Worm (Caenorhabditis elegans) whole organism, young adult: ENCODE results near the gene K02C4.5.
A peak's percentile ranks its signal among the peaks of the same experiment; 100 is the strongest.

Source experiments
- B0261.1 ChIP-seq: sonication (generic microtip); optimal IDR thresholded peaks from 2 replicates; lab custom pipeline; 2016; ENCODE audit warnings: mild to moderate bottlenecking, missing genetic modification characterization, moderate library complexity, missing compliant biosample characterization
- B0336.3 ChIP-seq: fragments of 200-800 bp; sonication (Bioruptor generic); IDR thresholded peaks from 2 replicates; pipeline ENCODE4 v1.3.6; 2022; ENCODE audit warnings: missing genetic modification characterization, missing compliant biosample characterization
- D2030.7 ChIP-seq: fragments of 200-800 bp; sonication (Bioruptor generic); IDR thresholded peaks from 2 replicates; pipeline ENCODE4 v1.3.6; 2022; ENCODE audit warnings: missing genetic modification reagents, missing genetic modification characterization, missing compliant biosample characterization
- F22D6.2 ChIP-seq: sonication (generic microtip); optimal IDR thresholded peaks from 2 replicates; lab custom pipeline; 2016; ENCODE audit warnings: mild to moderate bottlenecking, missing genetic modification characterization, missing compliant biosample characterization
- F33H1.4 ChIP-seq: fragments of 200-800 bp; sonication (Bioruptor generic); IDR thresholded peaks from 2 replicates; pipeline ENCODE4 v1.3.6; 2022; ENCODE audit warnings: missing genetic modification reagents, missing genetic modification characterization, missing compliant biosample characterization
- F37B4.10 ChIP-seq: fragments of 200-800 bp; sonication (Bioruptor generic); IDR thresholded peaks from 2 replicates; pipeline ENCODE4 v1.3.6; 2022; ENCODE audit warnings: missing genetic modification characterization, missing compliant biosample characterization
- F52B5.7 ChIP-seq: sonication (generic microtip); optimal IDR thresholded peaks from 2 replicates; lab custom pipeline; 2016; ENCODE audit warnings: mild to moderate bottlenecking, missing genetic modification characterization, missing compliant biosample characterization
- F57C9.4 ChIP-seq: sonication (generic microtip); optimal IDR thresholded peaks from 2 replicates; lab custom pipeline; 2017; ENCODE audit warnings: mild to moderate bottlenecking, missing genetic modification characterization, missing compliant biosample characterization
- K12H6.12 ChIP-seq: fragments of 200-800 bp; sonication (Bioruptor generic); optimal IDR thresholded peaks from 2 replicates; lab custom pipeline; 2018; ENCODE audit warnings: mild to moderate bottlenecking, missing genetic modification characterization, missing compliant biosample characterization
- Y53F4B.3 ChIP-seq: fragments of 200-800 bp; sonication (Bioruptor generic); IDR thresholded peaks from 2 replicates; pipeline ENCODE4 v1.3.6; 2022; ENCODE audit warnings: missing genetic modification reagents, missing genetic modification characterization, missing compliant biosample characterization
- Y56A3A.18 ChIP-seq: fragments of 200-800 bp; sonication (Bioruptor generic); IDR thresholded peaks from 2 replicates; pipeline ENCODE4 v1.3.6; 2022; ENCODE audit warnings: missing genetic modification reagents, missing genetic modification characterization, missing compliant biosample characterization
- ZK185.1 ChIP-seq: sonication (generic microtip); optimal IDR thresholded peaks from 2 replicates; lab custom pipeline; 2016; ENCODE audit warnings: mild to moderate bottlenecking, missing genetic modification characterization, missing compliant biosample characterization; ENCODE audit not compliant: poor library complexity, severe bottlenecking
- ccch-3 ChIP-seq: fragments of 200-800 bp; sonication (Bioruptor generic); optimal IDR thresholded peaks from 2 replicates; lab custom pipeline; 2018; ENCODE audit warnings: mild to moderate bottlenecking, missing genetic modification characterization, missing compliant biosample characterization
- cebp-1 ChIP-seq, 2 experiments: fragments of 200-800 bp in 1 of 2; sonication (Bioruptor generic) in 1 of 2; sonication (generic microtip) in 1 of 2; IDR thresholded peaks in 1 of 2; optimal IDR thresholded peaks in 1 of 2; 2 replicates each; pipeline versions ENCODE4 v1.3.6 to Lab custom; 2017 to 2022; ENCODE audit warnings: missing compliant biosample characterization in 2 of 2, missing genetic modification characterization in 2 of 2, mild to moderate bottlenecking in 1 of 2, missing genetic modification reagents in 1 of 2, moderate library complexity in 1 of 2
- cebp-2 ChIP-seq: fragments of 200-800 bp; sonication (Bioruptor generic); IDR thresholded peaks from 2 replicates; pipeline ENCODE4 v1.3.6; 2022; ENCODE audit warnings: missing genetic modification characterization, missing compliant biosample characterization
- ceh-27 ChIP-seq: fragments of 200-800 bp; sonication (Bioruptor generic); optimal IDR thresholded peaks from 2 replicates; lab custom pipeline; 2018; ENCODE audit warnings: mild to moderate bottlenecking, missing genetic modification characterization, moderate library complexity, missing compliant biosample characterization
- ceh-40 ChIP-seq: fragments of 200-800 bp; sonication (Bioruptor generic); IDR thresholded peaks from 2 replicates; pipeline ENCODE4 v1.3.6; 2022; ENCODE audit warnings: missing genetic modification characterization, missing compliant biosample characterization
- ceh-91 ChIP-seq: fragments of 200-800 bp; sonication (Bioruptor generic); IDR thresholded peaks from 2 replicates; pipeline ENCODE4 v1.3.6; 2022; ENCODE audit warnings: missing genetic modification reagents, missing genetic modification characterization, missing compliant biosample characterization
- egl-18 ChIP-seq: fragments of 200-800 bp; sonication (Bioruptor generic); IDR thresholded peaks from 2 replicates; pipeline ENCODE4 v1.3.6; 2022; ENCODE audit warnings: missing genetic modification reagents, missing genetic modification characterization, missing compliant biosample characterization
- egl-44 ChIP-seq: fragments of 200-800 bp; sonication (Bioruptor generic); IDR thresholded peaks from 2 replicates; pipeline ENCODE4 v1.3.6; 2022; ENCODE audit warnings: missing genetic modification reagents, missing genetic modification characterization, missing compliant biosample characterization
- him-1 ChIP-seq: sonication (generic microtip); optimal IDR thresholded peaks from 2 replicates; lab custom pipeline; 2016; ENCODE audit warnings: missing genotype, missing genetic modification reagents, missing genetic modification characterization, missing compliant biosample characterization
- hlh-12 ChIP-seq: sonication (generic microtip); optimal IDR thresholded peaks from 2 replicates; lab custom pipeline; 2016; ENCODE audit warnings: missing genetic modification characterization, missing compliant biosample characterization
- hmg-20 ChIP-seq: fragments of 200-800 bp; sonication (Bioruptor generic); IDR thresholded peaks from 2 replicates; pipeline ENCODE4 v1.3.6; 2022; ENCODE audit warnings: missing genetic modification reagents, missing genetic modification characterization, missing compliant biosample characterization
- hrde-1 ChIP-seq: sonication (generic microtip); optimal IDR thresholded peaks from 2 replicates; lab custom pipeline; 2016; ENCODE audit warnings: missing genetic modification characterization, mild to moderate bottlenecking, missing compliant biosample characterization, moderate library complexity, missing genotype, missing genetic modification reagents, borderline replicate concordance
- lin-35 ChIP-seq, 3 experiments: fragments of 150-350 bp in 2 of 3; sonication (generic microtip) in 1 of 3; optimal IDR thresholded peaks; 2 replicates each; lab custom pipeline; 2014 to 2018; ENCODE audit warnings: missing biosample characterization in 3 of 3, missing genetic modification characterization in 3 of 3, missing genetic modification reagents in 3 of 3
- lin-54 ChIP-seq: fragments of 200-800 bp; sonication (Bioruptor generic); optimal IDR thresholded peaks from 2 replicates; lab custom pipeline; 2018; ENCODE audit warnings: mild to moderate bottlenecking, missing genetic modification characterization, missing compliant biosample characterization
- lir-1 ChIP-seq: fragments of 200-800 bp; sonication (Bioruptor generic); conservative IDR thresholded peaks from 2 replicates; pipeline ENCODE4 v1.3.6; 2022; ENCODE audit warnings: missing genetic modification reagents, missing genetic modification characterization, missing compliant biosample characterization
- madf-3 ChIP-seq: fragments of 200-800 bp; sonication (Bioruptor generic); IDR thresholded peaks from 2 replicates; pipeline ENCODE4 v1.3.6; 2022; ENCODE audit warnings: missing genetic modification reagents, missing genetic modification characterization, missing compliant biosample characterization
- mel-28 ChIP-seq: sonication (generic microtip); optimal IDR thresholded peaks from 2 replicates; lab custom pipeline; 2016; ENCODE audit warnings: borderline replicate concordance, mild to moderate bottlenecking, missing genetic modification characterization, missing compliant biosample characterization
- nfya-1 ChIP-seq: sonication (generic microtip); optimal IDR thresholded peaks from 2 replicates; lab custom pipeline; 2017; ENCODE audit warnings: antibody characterized with exemption, missing compliant biosample characterization, missing genetic modification characterization, borderline replicate concordance; ENCODE audit not compliant: insufficient read depth
- nfya-2 ChIP-seq: fragments of 200-800 bp; sonication (Bioruptor generic); IDR thresholded peaks from 2 replicates; pipeline ENCODE4 v1.3.6; 2022; ENCODE audit warnings: missing genetic modification reagents, missing genetic modification characterization, missing compliant biosample characterization
- nfyb-1 ChIP-seq: fragments of 200-800 bp; sonication (Bioruptor generic); IDR thresholded peaks from 2 replicates; pipeline ENCODE4 v1.3.6; 2022; ENCODE audit warnings: missing genetic modification reagents, missing genetic modification characterization, missing compliant biosample characterization
- nhr-120 ChIP-seq: fragments of 200-800 bp; sonication (Bioruptor generic); IDR thresholded peaks from 2 replicates; pipeline ENCODE4 v1.3.6; 2022; ENCODE audit warnings: missing genetic modification characterization, missing compliant biosample characterization
- nhr-179 ChIP-seq: sonication (generic microtip); optimal IDR thresholded peaks from 2 replicates; lab custom pipeline; 2016; ENCODE audit warnings: mild to moderate bottlenecking, missing genetic modification characterization, missing compliant biosample characterization
- nhr-80 ChIP-seq: sonication (generic microtip); optimal IDR thresholded peaks from 2 replicates; lab custom pipeline; 2016; ENCODE audit warnings: missing genetic modification characterization, missing compliant biosample characterization
- nhr-90 ChIP-seq: sonication (generic microtip); optimal IDR thresholded peaks from 2 replicates; lab custom pipeline; 2016; ENCODE audit warnings: missing genotype, mild to moderate bottlenecking, missing genetic modification characterization, missing compliant biosample characterization
- rcor-1 ChIP-seq: fragments of 200-800 bp; sonication (Bioruptor generic); IDR thresholded peaks from 2 replicates; pipeline ENCODE4 v1.3.6; 2022; ENCODE audit warnings: missing genetic modification reagents, missing genetic modification characterization, missing compliant biosample characterization
- repo-1 ChIP-seq: sonication (generic microtip); optimal IDR thresholded peaks from 2 replicates; lab custom pipeline; 2017; ENCODE audit warnings: mild to moderate bottlenecking, missing genetic modification characterization, missing compliant biosample characterization
- snpc-1.1 ChIP-seq: sonication (generic microtip); optimal IDR thresholded peaks from 2 replicates; lab custom pipeline; 2017; ENCODE audit warnings: missing genetic modification characterization, mild to moderate bottlenecking, missing compliant biosample characterization, antibody characterized with exemption, moderate library complexity, missing genotype, missing genetic modification reagents; ENCODE audit not compliant: insufficient read depth
- snpc-3.4 ChIP-seq: sonication (generic microtip); optimal IDR thresholded peaks from 2 replicates; lab custom pipeline; 2017; ENCODE audit warnings: missing genetic modification characterization, mild to moderate bottlenecking, missing compliant biosample characterization, antibody characterized with exemption, moderate library complexity, missing genotype, missing genetic modification reagents
- tbp1 ChIP-seq: fragments of 200-800 bp; sonication (Bioruptor generic); optimal IDR thresholded peaks from 2 replicates; lab custom pipeline; 2018; ENCODE audit warnings: mild to moderate bottlenecking, missing genetic modification characterization, missing compliant biosample characterization
- tbx-9 ChIP-seq: sonication (generic microtip); optimal IDR thresholded peaks from 2 replicates; lab custom pipeline; 2016; ENCODE audit warnings: borderline replicate concordance, missing genetic modification characterization, inconsistent platforms, missing compliant biosample characterization
- tlf-1 ChIP-seq: fragments of 200-800 bp; sonication (Bioruptor generic); optimal IDR thresholded peaks from 2 replicates; lab custom pipeline; 2018; ENCODE audit warnings: mild to moderate bottlenecking, missing genetic modification characterization, missing compliant biosample characterization
- unc-62 ChIP-seq: fragments of 150-350 bp; optimal IDR thresholded peaks from 2 replicates; lab custom pipeline; 2014; ENCODE audit warnings: missing biosample characterization, missing genetic modification reagents, missing genetic modification characterization
- xnd-1 ChIP-seq: sonication (generic microtip); optimal IDR thresholded peaks from 2 replicates; lab custom pipeline; 2016; ENCODE audit warnings: missing genotype, missing genetic modification reagents, missing genetic modification characterization, missing compliant biosample characterization
- zim-3 ChIP-seq: sonication (generic microtip); optimal IDR thresholded peaks from 2 replicates; lab custom pipeline; 2017; ENCODE audit warnings: mild to moderate bottlenecking, missing genetic modification characterization, moderate library complexity, missing compliant biosample characterization
- ztf-18 ChIP-seq: sonication (generic microtip); optimal IDR thresholded peaks from 2 replicates; lab custom pipeline; 2016; ENCODE audit warnings: missing genotype, mild to moderate bottlenecking, missing genetic modification characterization, missing compliant biosample characterization
- ztf-25 ChIP-seq: fragments of 200-800 bp; sonication (Bioruptor generic); IDR thresholded peaks from 2 replicates; pipeline ENCODE4 v1.3.6; 2022; ENCODE audit warnings: missing genetic modification reagents, missing genetic modification characterization, missing compliant biosample characterization
- ztf-28 ChIP-seq: fragments of 200-800 bp; sonication (Bioruptor generic); IDR thresholded peaks from 2 replicates; pipeline ENCODE4 v1.3.6; 2022; ENCODE audit warnings: missing genetic modification reagents, missing genetic modification characterization, missing compliant biosample characterization

K02C4.5 gene

ce11 chrII:8124867-8125266 lies 46.6 kb downstream of the K02C4.5 start, which contains the start of gene ire-1 (continued):
- no peak for TF ChIP-seq ceh-27 (GFP tag; lab: Kevin White, UChicago)
- no peak for TF ChIP-seq mel-28 (tag; lab: Kevin White, UChicago)
- TF ChIP-seq cebp-2 (GFP tag; lab: Robert Waterston, UW) = no peak
- TF ChIP-seq nhr-90 = no peak
- no peak for TF ChIP-seq egl-44 (GFP tag; lab: Robert Waterston, UW)
- no peak for TF ChIP-seq ceh-40 (GFP tag; lab: Robert Waterston, UW)
- TF ChIP-seq F57C9.4 (tag; lab: Kevin White, UChicago) = no peak
- no peak for TF ChIP-seq nhr-120
- no peak for TF ChIP-seq B0336.3 (GFP tag; lab: Robert Waterston, UW)
- no peak for TF ChIP-seq ztf-28 (GFP tag; lab: Robert Waterston, UW)
- no peak for TF ChIP-seq repo-1 (tag; lab: Kevin White, UChicago)
- TF ChIP-seq nfya-2 (GFP tag; lab: Robert Waterston, UW) = no peak
- TF ChIP-seq tbx-9 = no peak
- no peak for TF ChIP-seq snpc-1.1
- no peak for TF ChIP-seq lin-54 (GFP tag; lab: Kevin White, UChicago)
- TF ChIP-seq F22D6.2 (tag; lab: Kevin White, UChicago) = no peak
- TF ChIP-seq him-1 = no peak
- no peak for TF ChIP-seq nhr-179 (tag; lab: Kevin White, UChicago)
- TF ChIP-seq nfya-1 (tag; lab: Kevin White, UChicago) = no peak
- TF ChIP-seq lin-35 (GFP tag; optimal IDR thresholded peaks at IDR 0.05; lab: Kevin White, UChicago) = no peak
- TF ChIP-seq nfyb-1 (GFP tag; lab: Robert Waterston, UW) = no peak
- no peak for TF ChIP-seq madf-3 (GFP tag; lab: Robert Waterston, UW)
- peak; percentile 45; the same call in 1 of the 2 replicates for TF ChIP-seq F33H1.4
- peak; percentile 82 for TF ChIP-seq cebp-1 (GFP tag; IDR thresholded peaks at IDR 0.05; lab: Robert Waterston, UW)
- peak; percentile 92 for TF ChIP-seq cebp-1 (tag; optimal IDR thresholded peaks at IDR 0.05; lab: Kevin White, UChicago)
- peak; percentile 61 for TF ChIP-seq nhr-80 (tag; lab: Kevin White, UChicago)
- TF ChIP-seq ccch-3 = no peak
- no peak for TF ChIP-seq xnd-1
- TF ChIP-seq egl-18 (GFP tag; lab: Robert Waterston, UW) = no peak
- TF ChIP-seq D2030.7 (GFP tag; lab: Robert Waterston, UW) = peak; percentile 12; the same call in 1 of the 2 replicates
- TF ChIP-seq snpc-3.4 (tag; lab: Kevin White, UChicago) = peak; percentile 55
- TF ChIP-seq F52B5.7 = no peak
- TF ChIP-seq Y56A3A.18 (GFP tag; lab: Robert Waterston, UW) = no peak
- no peak for TF ChIP-seq hrde-1 (tag; lab: Kevin White, UChicago)
- TF ChIP-seq zim-3 (tag; lab: Kevin White, UChicago) = no peak
- no peak for TF ChIP-seq B0261.1 (tag; lab: Kevin White, UChicago)
- peak; percentile 37 for TF ChIP-seq ZK185.1 (tag; lab: Kevin White, UChicago)
- peak; percentile 33 for TF ChIP-seq K12H6.12 (tag; lab: Kevin White, UChicago)
- TF ChIP-seq ztf-18 (tag; lab: Kevin White, UChicago) = peak; percentile 28
- TF ChIP-seq rcor-1 (GFP tag; lab: Robert Waterston, UW) = no peak
- no peak for TF ChIP-seq F37B4.10 (GFP tag; lab: Robert Waterston, UW)
- no peak for TF ChIP-seq lir-1
- no peak for TF ChIP-seq hlh-12 (tag; lab: Kevin White, UChicago)
- TF ChIP-seq unc-62 (GFP tag; lab: Kevin White, UChicago) = no peak
- no peak for TF ChIP-seq ceh-91 (GFP tag; lab: Robert Waterston, UW)
- TF ChIP-seq Y53F4B.3 (GFP tag; lab: Robert Waterston, UW) = no peak
- TF ChIP-seq hmg-20 (GFP tag; lab: Robert Waterston, UW) = no peak
- TF ChIP-seq tbp1 (GFP tag; lab: Kevin White, UChicago) = no peak
- TF ChIP-seq tlf-1 (GFP tag; lab: Kevin White, UChicago) = no peak
- no peak for TF ChIP-seq ztf-25 (GFP tag; lab: Robert Waterston, UW)
